Fruit fly (Drosophila melanogaster): Measurements from ENCODE around the gene Mnr.

DNA sequence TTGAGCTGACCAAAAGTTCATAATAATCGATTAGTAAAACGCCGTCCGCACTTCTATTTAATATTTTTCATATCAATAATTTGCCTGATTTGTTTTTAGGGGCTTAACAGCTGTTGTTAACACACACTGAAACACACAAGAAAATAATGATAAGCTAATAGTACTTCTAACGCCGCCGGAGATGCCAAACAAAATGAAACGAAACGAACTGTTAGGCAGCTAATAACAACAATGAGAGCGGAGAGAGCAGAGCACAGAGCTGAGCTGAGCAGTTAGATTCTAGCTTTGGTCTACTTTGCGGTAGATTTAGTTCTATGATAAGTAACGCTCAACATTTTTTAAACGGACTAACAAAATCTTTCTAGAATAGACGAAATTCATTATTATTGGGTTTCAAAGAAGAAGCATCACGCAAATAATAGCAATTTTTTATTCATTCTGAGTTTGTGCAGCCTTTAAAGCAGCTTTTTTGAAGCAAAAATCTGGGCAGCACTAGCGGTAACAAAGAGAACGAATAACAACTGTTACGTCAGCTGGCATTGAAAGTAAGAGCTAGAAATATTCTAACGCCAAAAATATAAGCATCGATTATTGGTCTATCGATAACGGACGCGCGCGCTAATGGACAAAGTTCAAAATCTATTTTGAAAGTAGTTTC lies 25.6 kb upstream of the Mnr start, which contains the start of gene Abca3:
- TF ChIP-seq insv (optimal IDR thresholded peaks at IDR 0.05) (no peak), Myc (optimal IDR thresholded peaks at IDR 0.05) (no peak), psq (optimal IDR thresholded peaks at IDR 0.05) (no peak)

Measured in Kc167 (cell line).